Fruit fly (Drosophila melanogaster) Kc167 (cell line): ENCODE data around the gene Acp98AB.

ENCODE experiments used
- Sin3A ChIP-seq: fragments of >200 bp; optimal IDR thresholded peaks from 2 replicates; lab custom pipeline; 2018; ENCODE audit warnings: missing external identifiers
- h ChIP-seq: fragments of >200 bp; optimal IDR thresholded peaks from 3 replicates; lab custom pipeline; 2018; ENCODE audit warnings: missing external identifiers
- psq ChIP-seq: fragments of >200 bp; optimal IDR thresholded peaks from 2 replicates; lab custom pipeline; 2017; ENCODE audit warnings: missing external identifiers
- ttk ChIP-seq: sonication (Bioruptor generic); optimal IDR thresholded peaks from 2 replicates; lab custom pipeline; 2017; ENCODE audit warnings: missing external identifiers

dm6 chr3R:27655109-27655508, 39.6 kb upstream of the Acp98AB start:
- TF ChIP-seq psq (lab: Kevin White, UChicago), result no peak
- no peak for TF ChIP-seq Sin3A (lab: Kevin White, UChicago)
- no peak for TF ChIP-seq ttk (lab: Kevin White, UChicago)
- TF ChIP-seq h (lab: Kevin White, UChicago), result no peak
